Worm (Caenorhabditis elegans) whole organism, L2 larva: Measurements from ENCODE around the gene srg-10.
A peak's percentile ranks its signal among the peaks of the same experiment; 100 is the strongest.

Experiments used
- C34F6.9 ChIP-seq: fragments of 150-350 bp; optimal IDR thresholded peaks from 2 replicates; lab custom pipeline; 2014; ENCODE audit warnings: missing biosample characterization, missing genetic modification characterization
- F13H6.1 ChIP-seq: sonication (generic microtip); optimal IDR thresholded peaks from 2 replicates; lab custom pipeline; 2016; ENCODE audit warnings: missing genetic modification characterization, missing compliant biosample characterization
- R02D3.7 ChIP-seq: fragments of 150-350 bp; optimal IDR thresholded peaks from 2 replicates; lab custom pipeline; 2014; ENCODE audit warnings: missing biosample characterization, missing genetic modification characterization
- Y55F3AM.14 ChIP-seq: fragments of 200-800 bp; sonication (Bioruptor generic); optimal IDR thresholded peaks from 2 replicates; lab custom pipeline; 2018; ENCODE audit warnings: mild to moderate bottlenecking, missing genetic modification characterization, missing compliant biosample characterization
- ZK546.5 ChIP-seq: sonication (generic microtip); optimal IDR thresholded peaks from 2 replicates; lab custom pipeline; 2017; ENCODE audit warnings: missing biosample characterization, missing genetic modification characterization
- ama-1 ChIP-seq: fragments of 150-350 bp; optimal IDR thresholded peaks from 2 replicates; lab custom pipeline; 2018; ENCODE audit warnings: inconsistent platforms
- ceh-82 ChIP-seq: fragments of 150-350 bp; optimal IDR thresholded peaks from 2 replicates; lab custom pipeline; 2014; ENCODE audit warnings: missing biosample characterization, missing genetic modification characterization
- crh-2 ChIP-seq: sonication (generic microtip); optimal IDR thresholded peaks from 2 replicates; lab custom pipeline; 2017; ENCODE audit warnings: missing biosample characterization, missing genetic modification characterization
- dmd-4 ChIP-seq: sonication (generic microtip); optimal IDR thresholded peaks from 2 replicates; lab custom pipeline; 2017; ENCODE audit warnings: missing biosample characterization, missing genetic modification characterization
- egl-27 ChIP-seq: sonication (generic microtip); optimal IDR thresholded peaks from 3 replicates; lab custom pipeline; 2017; ENCODE audit warnings: missing biosample characterization, missing genetic modification reagents, missing genetic modification characterization
- fos-1 ChIP-seq: fragments of 150-350 bp; optimal IDR thresholded peaks from 2 replicates; lab custom pipeline; 2014; ENCODE audit warnings: missing biosample characterization, missing genetic modification characterization
- gmeb-1 ChIP-seq: fragments of 150-350 bp; optimal IDR thresholded peaks from 2 replicates; lab custom pipeline; 2014; ENCODE audit warnings: missing biosample characterization, missing genetic modification characterization
- lin-11 ChIP-seq: fragments of 150-350 bp; sonication (generic microtip); optimal IDR thresholded peaks from 2 replicates; lab custom pipeline; 2014; ENCODE audit warnings: missing biosample characterization, missing genetic modification characterization, inconsistent platforms, mixed read lengths
- lin-13 ChIP-seq: fragments of 150-350 bp; optimal IDR thresholded peaks from 2 replicates; lab custom pipeline; 2014; ENCODE audit warnings: missing biosample characterization, missing genetic modification reagents, missing genetic modification characterization
- lsy-2 ChIP-seq, 2 experiments: fragments of 150-350 bp in 1 of 2; sonication (generic microtip) in 1 of 2; optimal IDR thresholded peaks; 2 replicates each; lab custom pipeline; 2014 to 2017; ENCODE audit warnings: missing biosample characterization in 2 of 2, missing genetic modification characterization in 2 of 2
- mab-5 ChIP-seq: fragments of 150-350 bp; optimal IDR thresholded peaks from 2 replicates; lab custom pipeline; 2014; ENCODE audit warnings: missing biosample characterization, missing genetic modification characterization
- mdl-1 ChIP-seq, 2 experiments: fragments of 150-350 bp in 1 of 2; sonication (generic microtip) in 1 of 2; optimal IDR thresholded peaks; 2 replicates each; lab custom pipeline; 2017; ENCODE audit warnings: missing biosample characterization in 2 of 2, missing genetic modification characterization in 2 of 2
- nhr-10 ChIP-seq: sonication (generic microtip); optimal IDR thresholded peaks from 2 replicates; lab custom pipeline; 2017; ENCODE audit warnings: missing biosample characterization, missing genetic modification characterization
- nhr-11 ChIP-seq: fragments of 150-350 bp; optimal IDR thresholded peaks from 2 replicates; lab custom pipeline; 2014; ENCODE audit warnings: missing biosample characterization, missing genetic modification characterization
- nhr-129 ChIP-seq: fragments of 150-350 bp; optimal IDR thresholded peaks from 2 replicates; lab custom pipeline; 2014; ENCODE audit warnings: missing biosample characterization, missing genetic modification characterization
- nhr-21 ChIP-seq: fragments of 150-350 bp; optimal IDR thresholded peaks from 2 replicates; lab custom pipeline; 2014; ENCODE audit warnings: missing biosample characterization, missing genetic modification characterization
- nhr-23 ChIP-seq: fragments of 150-350 bp; optimal IDR thresholded peaks from 2 replicates; lab custom pipeline; 2014; ENCODE audit warnings: missing biosample characterization, missing genetic modification reagents, missing genetic modification characterization
- nhr-6 ChIP-seq: fragments of 150-350 bp; optimal IDR thresholded peaks from 2 replicates; lab custom pipeline; 2014; ENCODE audit warnings: missing biosample characterization, missing genetic modification characterization
- sem-4 ChIP-seq: fragments of 150-350 bp; optimal IDR thresholded peaks from 2 replicates; lab custom pipeline; 2014; ENCODE audit warnings: missing biosample characterization, missing genetic modification reagents, missing genetic modification characterization
- skn-1 ChIP-seq: sonication (generic microtip); optimal IDR thresholded peaks from 2 replicates; lab custom pipeline; 2017; ENCODE audit warnings: missing biosample characterization, missing genetic modification characterization
- sma-3 ChIP-seq: sonication (generic microtip); optimal IDR thresholded peaks from 2 replicates; lab custom pipeline; 2016; ENCODE audit warnings: missing genetic modification reagents, missing genetic modification characterization, missing compliant biosample characterization
- sma-9 ChIP-seq, 2 experiments: fragments of 150-350 bp in 1 of 2; sonication (generic microtip) in 1 of 2; optimal IDR thresholded peaks; 2 replicates each; lab custom pipeline; 2014 to 2016; ENCODE audit warnings: missing genetic modification characterization in 2 of 2, mild to moderate bottlenecking in 1 of 2, missing biosample characterization in 1 of 2, missing compliant biosample characterization in 1 of 2, missing genetic modification reagents in 1 of 2, moderate library complexity in 1 of 2
- snpc-4 ChIP-seq: fragments of 150-350 bp; optimal IDR thresholded peaks from 2 replicates; lab custom pipeline; 2014; ENCODE audit warnings: missing biosample characterization, missing genetic modification characterization
- unc-55 ChIP-seq: fragments of 150-350 bp; sonication (generic microtip); optimal IDR thresholded peaks from 3 replicates; lab custom pipeline; 2014; ENCODE audit warnings: missing biosample characterization, missing genetic modification reagents, missing genetic modification characterization
- unc-62 ChIP-seq: fragments of 150-350 bp; optimal IDR thresholded peaks from 2 replicates; lab custom pipeline; 2014; ENCODE audit warnings: missing biosample characterization, missing genetic modification reagents, missing genetic modification characterization
- zag-1 ChIP-seq: fragments of 150-350 bp; optimal IDR thresholded peaks from 2 replicates; lab custom pipeline; 2014; ENCODE audit warnings: missing biosample characterization, missing genetic modification characterization
- ztf-1 ChIP-seq: fragments of 200-800 bp; sonication (Bioruptor generic); conservative IDR thresholded peaks from 2 replicates; pipeline ENCODE4 v1.3.6; 2022; ENCODE audit warnings: missing genetic modification characterization, missing compliant biosample characterization
- ztf-4 ChIP-seq: fragments of 150-350 bp; optimal IDR thresholded peaks from 2 replicates; lab custom pipeline; 2014; ENCODE audit warnings: missing biosample characterization, missing genetic modification characterization

Gene srg-10

DNA sequence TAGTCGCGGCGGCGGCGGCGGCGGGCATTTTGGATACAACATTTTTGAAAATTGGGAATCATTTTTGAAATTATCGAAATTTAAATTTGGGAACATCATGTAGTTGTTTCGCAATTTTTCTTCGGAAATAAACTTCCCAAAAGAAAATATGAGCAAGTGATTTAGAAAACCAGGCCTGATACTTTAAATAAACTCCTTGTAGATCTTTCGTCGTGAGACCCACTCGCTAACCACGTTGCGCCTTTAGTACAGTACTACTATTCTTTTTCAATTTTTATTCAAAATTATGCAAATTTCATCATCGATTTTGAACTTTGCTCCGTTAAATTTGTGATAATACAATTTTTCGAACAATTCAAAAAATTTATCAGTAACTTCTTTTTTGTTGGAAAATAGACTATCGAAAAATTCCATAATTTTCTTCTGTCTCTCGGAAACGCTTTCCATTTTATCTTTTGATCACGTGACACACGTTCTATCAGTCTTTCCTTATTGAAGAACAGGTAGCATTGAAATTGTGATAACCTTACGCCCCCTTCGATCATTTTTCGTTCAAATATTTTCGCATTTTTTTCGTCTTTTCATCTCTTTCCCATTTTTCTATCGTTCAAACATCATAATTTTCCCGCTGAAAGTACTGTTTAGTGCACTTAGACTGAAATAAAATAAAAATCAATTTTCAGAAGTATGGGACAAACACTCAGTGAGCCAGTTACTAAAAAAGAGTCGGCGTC lies 27.6 kb upstream of the srg-10 start, which contains the start of gene ppm-2:
Gene ppm-2 (plus strand): TSS at position 684 of the 734 bp plus-strand sequence.
- TF ChIP-seq sma-9 (GFP tag; optimal IDR thresholded peaks at IDR 0.05; lab: Kevin White, UChicago) (peak; percentile 64), sma-9 (tag; optimal IDR thresholded peaks at IDR 0.05; lab: Kevin White, UChicago) (no peak), ama-1 (lab: Kevin White, UChicago) (peak; percentile 36), nhr-23 (tag; lab: Kevin White, UChicago) (no peak), C34F6.9 (tag; lab: Kevin White, UChicago) (no peak), crh-2 (tag; lab: Kevin White, UChicago) (no peak), unc-62 (GFP tag; lab: Kevin White, UChicago) (no peak), ztf-4 (tag; lab: Kevin White, UChicago) (peak; percentile 7), sma-3 (GFP tag; lab: Kevin White, UChicago) (peak; percentile 0), fos-1 (tag; lab: Kevin White, UChicago) (peak; percentile 35), lsy-2 (tag; optimal IDR thresholded peaks at IDR 0.05; lab: Kevin White, UChicago) (no peak), dmd-4 (no peak), ztf-1 (no peak), nhr-21 (no peak), gmeb-1 (tag; lab: Kevin White, UChicago) (peak; percentile 52), nhr-6 (tag; lab: Kevin White, UChicago) (no peak)
- TF ChIP-seq, all 48 proteins: peak for 6

DNA sequence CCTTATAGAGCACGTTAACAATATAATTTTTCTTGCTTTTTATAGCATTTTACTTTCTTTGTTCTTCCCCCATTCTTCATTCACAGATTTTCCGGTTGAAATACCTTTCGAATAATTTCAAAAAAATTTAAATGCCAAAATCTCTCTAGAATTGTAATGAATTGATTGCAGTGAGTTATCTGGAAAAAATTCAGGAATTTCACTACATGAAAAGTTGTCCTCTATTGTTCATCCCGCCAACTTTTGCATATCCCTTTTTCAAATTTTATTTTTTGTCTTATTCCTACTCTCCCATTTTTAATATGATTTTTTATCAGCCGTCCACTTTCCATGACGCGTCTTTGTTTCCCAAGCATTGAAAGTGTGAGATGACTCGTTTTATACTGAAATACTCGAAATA lies 24.2 kb upstream of the srg-10 start:
- TF ChIP-seq unc-55 (GFP tag; lab: Kevin White, UChicago) (no peak), fos-1 (tag; lab: Kevin White, UChicago) (no peak), ZK546.5 (tag; lab: Kevin White, UChicago) (no peak), nhr-10 (tag; lab: Kevin White, UChicago) (no peak), gmeb-1 (tag; lab: Kevin White, UChicago) (no peak)

DNA sequence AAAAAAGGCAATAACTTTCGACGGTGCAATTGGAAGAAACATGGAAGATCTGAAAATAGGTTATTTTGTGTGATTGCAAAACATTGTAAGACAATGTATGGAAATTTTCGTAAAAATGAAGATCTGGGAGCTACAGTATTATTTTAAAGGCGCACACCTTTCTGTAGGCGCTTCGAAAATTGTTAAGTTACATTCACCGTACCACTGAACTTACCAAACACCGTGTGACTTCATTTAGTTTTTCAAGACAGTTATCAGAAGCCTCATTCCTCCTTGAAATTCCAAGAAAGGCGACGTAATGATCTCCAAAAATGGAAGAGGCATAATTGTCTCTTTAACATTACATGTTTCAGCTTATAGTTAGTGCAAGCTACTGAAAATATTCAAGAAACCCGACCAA lies 23.7 kb upstream of the srg-10 start:
- TF ChIP-seq R02D3.7, result no peak
- peak; percentile 17 for TF ChIP-seq ztf-4 (tag; lab: Kevin White, UChicago)

DNA sequence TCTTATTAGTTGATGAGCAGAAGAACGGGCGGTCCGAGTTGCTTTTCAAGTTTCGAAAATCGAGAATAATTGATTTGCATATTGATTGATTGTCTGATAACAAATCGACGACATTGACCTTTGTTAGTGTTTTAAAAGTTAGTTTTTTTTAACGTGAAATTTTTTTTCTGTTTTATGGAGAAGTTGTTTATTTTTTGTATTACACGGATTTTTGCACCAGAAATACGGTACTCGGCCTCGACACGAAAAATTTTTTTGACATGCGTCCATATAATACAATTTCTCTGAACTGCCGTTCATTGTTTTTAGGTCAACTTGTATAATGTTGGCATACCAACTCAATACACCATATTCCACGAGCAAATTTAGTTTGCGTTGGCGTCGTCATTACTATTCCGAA lies 22.2 kb upstream of the srg-10 start, which contains the start of gene T23F11.2:
Gene T23F11.2 (minus strand): TSS at position 101 of the 400 bp plus-strand sequence.
- no peak for TF ChIP-seq F13H6.1 (tag; lab: Kevin White, UChicago)
- no peak for TF ChIP-seq nhr-11 (tag; lab: Kevin White, UChicago)
- no peak for TF ChIP-seq Y55F3AM.14

DNA sequence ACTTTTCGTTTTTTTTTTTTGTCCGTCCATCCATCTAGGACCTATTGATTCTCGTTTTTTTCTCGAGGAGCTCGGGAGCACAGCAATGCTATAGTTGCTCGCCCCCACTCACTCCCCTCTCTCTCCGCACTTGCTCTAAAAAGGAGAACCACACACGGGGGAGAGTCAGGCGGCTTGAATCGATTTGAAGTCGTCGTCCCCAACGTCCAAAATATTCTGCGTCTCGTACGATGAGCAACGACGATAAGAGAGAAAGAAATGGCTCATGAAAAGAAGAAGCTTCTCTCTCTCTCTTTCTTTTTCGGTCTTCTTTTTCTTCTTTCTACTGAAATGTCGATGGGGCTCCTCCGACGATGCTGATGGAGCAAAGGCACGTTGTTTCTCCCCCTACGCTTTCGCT lies 21.2 kb upstream of the srg-10 start:
- TF ChIP-seq lsy-2 (tag; optimal IDR thresholded peaks at IDR 0.05; lab: Kevin White, UChicago), result peak; percentile 55 to 70
- peak; percentile 45 for TF ChIP-seq egl-27 (tag; lab: Kevin White, UChicago)
- peak in 1 of 2 experiments; percentile 32 for TF ChIP-seq mdl-1 (tag; optimal IDR thresholded peaks at IDR 0.05; lab: Kevin White, UChicago)
- TF ChIP-seq C34F6.9 (tag; lab: Kevin White, UChicago), result peak; percentile 83
- peak; percentile 91 for TF ChIP-seq unc-55 (GFP tag; lab: Kevin White, UChicago)
- peak; percentile 88 for TF ChIP-seq zag-1 (tag; lab: Kevin White, UChicago)
- no peak for TF ChIP-seq nhr-21
- peak; percentile 28 for TF ChIP-seq snpc-4 (tag; lab: Kevin White, UChicago)
- peak; percentile 35 for TF ChIP-seq sma-9 (GFP tag; optimal IDR thresholded peaks at IDR 0.05; lab: Kevin White, UChicago)
- TF ChIP-seq sma-9 (tag; optimal IDR thresholded peaks at IDR 0.05; lab: Kevin White, UChicago), result no peak
- peak; percentile 36 for TF ChIP-seq lin-13
- TF ChIP-seq Y55F3AM.14, result peak; percentile 69
- TF ChIP-seq mab-5 (tag; lab: Kevin White, UChicago), result peak; percentile 40
- peak; percentile 72 for TF ChIP-seq crh-2 (tag; lab: Kevin White, UChicago)
- peak; percentile 42 for TF ChIP-seq sem-4 (tag; lab: Kevin White, UChicago)
- TF ChIP-seq ceh-82, result no peak
- TF ChIP-seq lin-11 (tag; lab: Kevin White, UChicago), result peak; percentile 70
- peak; percentile 63 for TF ChIP-seq F13H6.1 (tag; lab: Kevin White, UChicago)
- no peak for TF ChIP-seq skn-1
- TF ChIP-seq nhr-129, result peak; percentile 68
- TF ChIP-seq unc-62 (GFP tag; lab: Kevin White, UChicago), result no peak
